Fruit fly (Drosophila melanogaster) whole organism, embryonic: ENCODE data around the gene mus101.

Experiments
- Bdp1 ChIP-seq: fragments of 200-800 bp; sonication (Bioruptor generic); optimal IDR thresholded peaks from 3 replicates; lab custom pipeline; 2016; ENCODE audit warnings: missing biosample characterization, missing genetic modification characterization
- CG10209 ChIP-seq: fragments of 200-800 bp; sonication (Bioruptor generic); optimal IDR thresholded peaks from 3 replicates; lab custom pipeline; 2017; ENCODE audit warnings: missing biosample characterization, mild to moderate bottlenecking, missing genetic modification characterization, missing genetic modification reagents
- CG10321 ChIP-seq: fragments of 200-800 bp; sonication (Bioruptor generic); IDR thresholded peaks from 2 replicates; pipeline ENCODE4 v1.3.6; 2022; ENCODE audit warnings: missing biosample characterization, missing genetic modification characterization
- CG12071 ChIP-seq: fragments of 200-800 bp; sonication (Bioruptor generic); optimal IDR thresholded peaks from 3 replicates; lab custom pipeline; 2018; ENCODE audit warnings: missing biosample characterization, mild to moderate bottlenecking, missing genetic modification characterization
- CG1233 ChIP-seq: fragments of 200-800 bp; sonication (Bioruptor generic); optimal IDR thresholded peaks from 4 replicates; lab custom pipeline; 2018; ENCODE audit warnings: missing biosample characterization, mild to moderate bottlenecking, missing genetic modification characterization
- CG12391 ChIP-seq: fragments of 200-800 bp; sonication (Bioruptor generic); optimal IDR thresholded peaks from 3 replicates; lab custom pipeline; 2018; ENCODE audit warnings: missing biosample characterization, mild to moderate bottlenecking, missing genetic modification characterization, moderate library complexity
- CG13123 ChIP-seq: fragments of 200-800 bp; sonication (Bioruptor generic); optimal IDR thresholded peaks from 2 replicates; lab custom pipeline; 2016; ENCODE audit warnings: missing biosample characterization, missing genetic modification characterization
- CG17802 ChIP-seq: fragments of 200-800 bp; sonication (Bioruptor generic); optimal IDR thresholded peaks from 2 replicates; lab custom pipeline; 2018; ENCODE audit warnings: missing biosample characterization, mild to moderate bottlenecking, missing genetic modification characterization, moderate library complexity
- CG17829 ChIP-seq: fragments of 200-800 bp; optimal IDR thresholded peaks from 2 replicates; lab custom pipeline; 2019; ENCODE audit warnings: missing biosample characterization, mild to moderate bottlenecking, missing genetic modification characterization, moderate library complexity
- CG31224 ChIP-seq: fragments of 200-800 bp; sonication (Bioruptor generic); IDR thresholded peaks from 2 replicates; pipeline ENCODE4 v1.3.6; 2022; ENCODE audit warnings: missing biosample characterization, missing genetic modification characterization
- CG31441 ChIP-seq: fragments of 200-800 bp; sonication (Bioruptor generic); IDR thresholded peaks from 2 replicates; pipeline ENCODE4 v1.3.6; 2022; ENCODE audit warnings: missing biosample characterization, missing genetic modification characterization
- CG43689 ChIP-seq: fragments of 200-800 bp; sonication (Bioruptor generic); IDR thresholded peaks from 2 replicates; pipeline ENCODE4 v1.3.6; 2022; ENCODE audit warnings: missing biosample characterization, missing genetic modification characterization
- CG6654 ChIP-seq: fragments of 200-800 bp; sonication (Bioruptor generic); optimal IDR thresholded peaks from 2 replicates; lab custom pipeline; 2017; ENCODE audit warnings: missing biosample characterization, mild to moderate bottlenecking, missing genetic modification characterization
- CG7372 ChIP-seq: fragments of 200-800 bp; sonication (Bioruptor generic); IDR thresholded peaks from 2 replicates; pipeline ENCODE4 v1.3.6; 2022; ENCODE audit warnings: missing biosample characterization, missing genetic modification characterization
- CG7556 ChIP-seq: fragments of 200-800 bp; sonication (Bioruptor generic); optimal IDR thresholded peaks from 2 replicates; lab custom pipeline; 2017; ENCODE audit warnings: missing biosample characterization, mild to moderate bottlenecking, missing genetic modification characterization
- CG7928 ChIP-seq: fragments of 200-800 bp; sonication (Bioruptor generic); optimal IDR thresholded peaks from 2 replicates; lab custom pipeline; 2017; ENCODE audit warnings: missing biosample characterization, mild to moderate bottlenecking, missing genetic modification characterization
- CG8281 ChIP-seq: fragments of 200-800 bp; sonication (Bioruptor generic); optimal IDR thresholded peaks from 2 replicates; lab custom pipeline; 2018; ENCODE audit warnings: missing biosample characterization, mild to moderate bottlenecking, missing genetic modification characterization, moderate library complexity
- Dfd ChIP-seq, 2 experiments: fragments of >200 bp; optimal IDR thresholded peaks; 2 replicates each; lab custom pipeline; 2017; ENCODE audit warnings: missing biosample characterization in 2 of 2, missing genetic modification characterization in 2 of 2
- ERR ChIP-seq: fragments of 200-800 bp; sonication (Bioruptor generic); optimal IDR thresholded peaks from 2 replicates; lab custom pipeline; 2016; ENCODE audit warnings: missing biosample characterization, missing genetic modification characterization
- Eip74EF ChIP-seq, 2 experiments: fragments of 200-800 bp in 1 of 2; fragments of >200 bp in 1 of 2; sonication (Bioruptor generic) in 1 of 2; optimal IDR thresholded peaks; 2 replicates each; lab custom pipeline; 2017 to 2019; ENCODE audit warnings: missing biosample characterization in 2 of 2, missing genetic modification characterization in 2 of 2, mild to moderate bottlenecking in 1 of 2, moderate library complexity in 1 of 2
- GATAe ChIP-seq: fragments of 200-800 bp; sonication (Bioruptor generic); conservative IDR thresholded peaks from 2 replicates; pipeline ENCODE4 v1.3.6; 2022; ENCODE audit warnings: missing biosample characterization, missing genetic modification characterization
- Max ChIP-seq: fragments of 200-800 bp; sonication (Bioruptor generic); optimal IDR thresholded peaks from 2 replicates; lab custom pipeline; 2016; ENCODE audit warnings: missing biosample characterization, mild to moderate bottlenecking, missing genetic modification characterization
- Spps ChIP-seq: fragments of 200-800 bp; sonication (Bioruptor generic); optimal IDR thresholded peaks from 2 replicates; lab custom pipeline; 2018; ENCODE audit warnings: missing biosample characterization, mild to moderate bottlenecking, missing genetic modification characterization
- cas ChIP-seq: fragments of 200-800 bp; sonication (Bioruptor generic); IDR thresholded peaks from 2 replicates; pipeline ENCODE4 v1.3.6; 2022; ENCODE audit warnings: missing biosample characterization, missing genetic modification characterization
- chm ChIP-seq: fragments of 200-800 bp; sonication (Bioruptor generic); IDR thresholded peaks from 2 replicates; pipeline ENCODE4 v1.3.6; 2022; ENCODE audit warnings: missing biosample characterization, missing genetic modification characterization
- dmrt99B ChIP-seq: fragments of 200-800 bp; sonication (Bioruptor generic); optimal IDR thresholded peaks from 2 replicates; lab custom pipeline; 2018; ENCODE audit warnings: missing biosample characterization, mild to moderate bottlenecking, missing genetic modification characterization, moderate library complexity
- esg ChIP-seq: fragments of 200-800 bp; sonication (Bioruptor generic); conservative IDR thresholded peaks from 2 replicates; pipeline ENCODE4 v1.3.6; 2022; ENCODE audit warnings: missing biosample characterization, missing genetic modification characterization
- eyg ChIP-seq: fragments of 200-800 bp; sonication (Bioruptor generic); optimal IDR thresholded peaks from 3 replicates; lab custom pipeline; 2016; ENCODE audit warnings: missing biosample characterization, missing genetic modification characterization
- gcm ChIP-seq: fragments of 200-800 bp; sonication (Bioruptor generic); optimal IDR thresholded peaks from 2 replicates; lab custom pipeline; 2019; ENCODE audit warnings: missing biosample characterization, mild to moderate bottlenecking, missing genetic modification characterization, moderate library complexity
- ham ChIP-seq: fragments of 200-800 bp; sonication (Bioruptor generic); IDR thresholded peaks from 2 replicates; pipeline ENCODE4 v1.3.6; 2022; ENCODE audit warnings: missing biosample characterization, missing genetic modification characterization
- jing ChIP-seq: fragments of 200-800 bp; sonication (Bioruptor generic); optimal IDR thresholded peaks from 2 replicates; lab custom pipeline; 2018; ENCODE audit warnings: missing biosample characterization, mild to moderate bottlenecking, missing genetic modification characterization
- kay ChIP-seq: fragments of 200-800 bp; sonication (Bioruptor generic); optimal IDR thresholded peaks from 2 replicates; lab custom pipeline; 2016; ENCODE audit warnings: missing biosample characterization, missing genetic modification characterization
- knrl ChIP-seq: fragments of 200-800 bp; sonication (Bioruptor generic); IDR thresholded peaks from 3 replicates; pipeline ENCODE4 v1.3.6; 2022; ENCODE audit warnings: missing biosample characterization, missing genetic modification characterization; ENCODE audit not compliant: partially characterized antibody
- onecut ChIP-seq: fragments of 200-800 bp; sonication (Bioruptor generic); IDR thresholded peaks from 2 replicates; pipeline ENCODE4 v1.3.6; 2022; ENCODE audit warnings: missing biosample characterization, missing genetic modification characterization
- pan ChIP-seq, 4 experiments: fragments of >200 bp in 3 of 4; fragments of 200-800 bp in 1 of 4; sonication (Bioruptor generic) in 1 of 4; optimal IDR thresholded peaks in 3 of 4; IDR thresholded peaks in 1 of 4; 2 replicates each; pipeline versions ENCODE4 v1.3.6 to Lab custom; 2017 to 2022; ENCODE audit warnings: missing biosample characterization in 2 of 4, missing genetic modification characterization in 2 of 4, mixed read lengths in 1 of 4
- pita ChIP-seq: fragments of 200-800 bp; sonication (Bioruptor generic); optimal IDR thresholded peaks from 2 replicates; lab custom pipeline; 2017; ENCODE audit warnings: missing biosample characterization, mild to moderate bottlenecking, missing genetic modification characterization
- repo ChIP-seq: fragments of 200-800 bp; sonication (Bioruptor generic); optimal IDR thresholded peaks from 2 replicates; lab custom pipeline; 2016; ENCODE audit warnings: missing biosample characterization, missing genetic modification characterization
- slbo ChIP-seq: fragments of 200-800 bp; sonication (Bioruptor generic); IDR thresholded peaks from 2 replicates; pipeline ENCODE4 v1.3.6; 2022; ENCODE audit warnings: missing biosample characterization, missing genetic modification characterization
- stc ChIP-seq: fragments of 200-800 bp; sonication (Bioruptor generic); IDR thresholded peaks from 2 replicates; pipeline ENCODE4 v1.3.6; 2022; ENCODE audit warnings: missing biosample characterization, missing genetic modification characterization
- toy ChIP-seq: fragments of 200-800 bp; sonication (Bioruptor generic); IDR thresholded peaks from 2 replicates; pipeline ENCODE4 v1.3.6; 2022; ENCODE audit warnings: missing biosample characterization, missing genetic modification characterization

mus101 gene

DNA sequence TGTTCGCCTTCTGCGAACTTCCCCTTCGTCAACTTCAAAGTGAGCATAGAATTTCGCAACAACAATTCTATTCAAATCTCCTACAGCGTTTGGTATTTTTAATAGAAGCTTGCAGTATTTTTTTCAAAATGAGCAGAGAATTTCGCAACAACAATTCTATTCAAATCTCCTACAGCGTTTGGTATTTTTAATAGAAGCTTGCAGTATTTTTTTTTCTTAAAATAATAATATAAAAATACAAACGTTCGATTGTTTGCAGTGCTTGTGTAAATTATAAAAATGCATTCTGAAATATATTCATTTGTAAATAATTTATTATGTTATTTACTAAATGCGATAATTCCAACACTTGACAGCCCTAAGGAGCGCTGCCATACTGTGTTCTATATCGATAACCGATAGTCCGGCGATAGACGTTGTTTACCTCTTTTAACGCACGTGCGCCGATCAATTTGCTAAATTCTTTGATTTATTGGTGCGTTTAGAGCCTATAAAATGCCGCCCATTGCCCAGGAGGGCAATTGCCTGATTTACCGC is 34.8 kb downstream of the mus101 start, which contains the start of the genes CG32625 and Rtc1 (continued):
- TF ChIP-seq Max (GFP tag; lab: Kevin White, UChicago) = peak; percentile 73
- no peak for TF ChIP-seq stc (GFP tag; lab: Robert Waterston, UW)
- peak; percentile 75 for TF ChIP-seq CG12391 (tag; lab: Kevin White, UChicago)
- peak; percentile 35 for TF ChIP-seq gcm (GFP tag; lab: Kevin White, UChicago)
- TF ChIP-seq cas (GFP tag; lab: Robert Waterston, UW) = no peak
- peak; percentile 72 for TF ChIP-seq CG17829 (tag; lab: Kevin White, UChicago)
- no peak for TF ChIP-seq eyg (GFP tag; lab: Kevin White, UChicago)
- peak; percentile 32; the same call in 2 of the 3 replicates for TF ChIP-seq knrl (GFP tag; lab: Robert Waterston, UW)
- no peak for TF ChIP-seq ERR (GFP tag; lab: Kevin White, UChicago)
- TF ChIP-seq dmrt99B (tag; lab: Kevin White, UChicago) = peak; percentile 50
- TF ChIP-seq CG6654 (GFP tag; lab: Kevin White, UChicago) = no peak
- TF ChIP-seq Bdp1 (GFP tag; lab: Kevin White, UChicago) = no peak
- no peak for TF ChIP-seq CG8281 (tag; lab: Kevin White, UChicago)
- peak; percentile 41 for TF ChIP-seq CG7556 (GFP tag; lab: Kevin White, UChicago)
- TF ChIP-seq slbo (GFP tag; lab: Robert Waterston, UW) = peak; percentile 73
- TF ChIP-seq ham (GFP tag; lab: Robert Waterston, UW) = no peak
- TF ChIP-seq CG31441 (GFP tag; lab: Robert Waterston, UW) = peak; percentile 39; the same call in 1 of the 2 replicates
- no peak for TF ChIP-seq CG12071 (GFP tag; lab: Kevin White, UChicago)
- TF ChIP-seq Eip74EF (GFP tag; optimal IDR thresholded peaks at IDR 0.05; lab: Kevin White, UChicago) = no peak
- TF ChIP-seq jing = no peak
- TF ChIP-seq CG31224 (GFP tag; lab: Robert Waterston, UW) = no peak
- TF ChIP-seq chm (GFP tag; lab: Robert Waterston, UW) = 0 out of 2 replicates have a peak, but pooled peaks have one; percentile 24
- no peak for TF ChIP-seq CG43689 (GFP tag; lab: Robert Waterston, UW)
- TF ChIP-seq onecut (GFP tag; lab: Robert Waterston, UW) = no peak
- no peak for TF ChIP-seq pita (GFP tag; lab: Kevin White, UChicago)
- no peak for TF ChIP-seq Spps (tag; lab: Kevin White, UChicago)
- TF ChIP-seq CG10321 (GFP tag; lab: Robert Waterston, UW) = no peak
- no peak for TF ChIP-seq CG17802 (tag; lab: Kevin White, UChicago)
- no peak for TF ChIP-seq CG1233 (GFP tag; lab: Kevin White, UChicago)
- TF ChIP-seq pan (optimal IDR thresholded peaks at IDR 0.05; lab: Kevin White, UChicago) = no peak
- TF ChIP-seq pan (GFP tag; optimal IDR thresholded peaks at IDR 0.05 in 1 of 2, IDR thresholded peaks at IDR 0.05 in 1 of 2) = no peak
- TF ChIP-seq GATAe (GFP tag; lab: Robert Waterston, UW) = no peak
- TF ChIP-seq Dfd (GFP tag; optimal IDR thresholded peaks at IDR 0.05; lab: Kevin White, UChicago) = no peak
- TF ChIP-seq CG13123 (GFP tag; lab: Kevin White, UChicago) = peak; percentile 21
- TF ChIP-seq esg = no peak
- TF ChIP-seq CG7372 = no peak
- TF ChIP-seq CG10209 (GFP tag; lab: Kevin White, UChicago) = no peak
- no peak for TF ChIP-seq toy
- TF ChIP-seq CG7928 = no peak
- no peak for TF ChIP-seq repo (GFP tag; lab: Kevin White, UChicago)
- no peak for TF ChIP-seq kay
